Worm (Caenorhabditis elegans) whole organism, young adult: Measurements from ENCODE around the gene tbc-20.

Experiments
- B0035.1 ChIP-seq: sonication (generic microtip); optimal IDR thresholded peaks from 2 replicates; lab custom pipeline; 2016; ENCODE audit warnings: missing genetic modification characterization, mild to moderate bottlenecking, missing compliant biosample characterization, missing genotype, missing genetic modification reagents
- B0261.1 ChIP-seq: sonication (generic microtip); optimal IDR thresholded peaks from 2 replicates; lab custom pipeline; 2016; ENCODE audit warnings: mild to moderate bottlenecking, missing genetic modification characterization, moderate library complexity, missing compliant biosample characterization
- B0336.3 ChIP-seq: fragments of 200-800 bp; sonication (Bioruptor generic); IDR thresholded peaks from 2 replicates; pipeline ENCODE4 v1.3.6; 2022; ENCODE audit warnings: missing genetic modification characterization, missing compliant biosample characterization
- C06A6.2 ChIP-seq: fragments of 200-800 bp; sonication (Bioruptor generic); conservative IDR thresholded peaks from 2 replicates; pipeline ENCODE4 v1.3.6; 2022; ENCODE audit warnings: missing genetic modification characterization, missing compliant biosample characterization
- C17E4.6 ChIP-seq: fragments of 200-800 bp; sonication (Bioruptor generic); IDR thresholded peaks from 2 replicates; pipeline ENCODE4 v1.3.6; 2022; ENCODE audit warnings: missing genetic modification reagents, missing genetic modification characterization, missing compliant biosample characterization
- F33H1.4 ChIP-seq: fragments of 200-800 bp; sonication (Bioruptor generic); IDR thresholded peaks from 2 replicates; pipeline ENCODE4 v1.3.6; 2022; ENCODE audit warnings: missing genetic modification reagents, missing genetic modification characterization, missing compliant biosample characterization
- F52B5.7 ChIP-seq: sonication (generic microtip); optimal IDR thresholded peaks from 2 replicates; lab custom pipeline; 2016; ENCODE audit warnings: mild to moderate bottlenecking, missing genetic modification characterization, missing compliant biosample characterization
- F55B11.4 ChIP-seq: sonication (generic microtip); optimal IDR thresholded peaks from 2 replicates; lab custom pipeline; 2016; ENCODE audit warnings: missing compliant biosample characterization, missing genetic modification characterization, borderline replicate concordance; ENCODE audit not compliant: insufficient read depth
- T26A5.8 ChIP-seq: sonication (generic microtip); optimal IDR thresholded peaks from 2 replicates; lab custom pipeline; 2016; ENCODE audit warnings: missing genetic modification characterization, missing compliant biosample characterization
- Y95B8A.8 ChIP-seq: fragments of 200-800 bp; sonication (Bioruptor generic); IDR thresholded peaks from 2 replicates; pipeline ENCODE4 v1.3.6; 2022; ENCODE audit warnings: missing genetic modification reagents, missing genetic modification characterization, missing compliant biosample characterization
- ama-1 ChIP-seq, 3 experiments: fragments of 150-350 bp in 1 of 3; sonication (generic microtip) in 2 of 3; optimal IDR thresholded peaks; 2 replicates each; lab custom pipeline; 2014 to 2018; ENCODE audit warnings: missing biosample characterization in 2 of 3, missing genetic modification characterization in 2 of 3, missing genetic modification reagents in 2 of 3
- atf-7 ChIP-seq: sonication (generic microtip); optimal IDR thresholded peaks from 2 replicates; lab custom pipeline; 2017; ENCODE audit warnings: mild to moderate bottlenecking, missing genetic modification characterization, missing compliant biosample characterization
- athp-1 ChIP-seq: sonication (generic microtip); optimal IDR thresholded peaks from 2 replicates; lab custom pipeline; 2017; ENCODE audit warnings: mild to moderate bottlenecking, missing genetic modification characterization, missing compliant biosample characterization
- attf-5 ChIP-seq: fragments of 200-800 bp; sonication (Bioruptor generic); optimal IDR thresholded peaks from 2 replicates; lab custom pipeline; 2018; ENCODE audit warnings: mild to moderate bottlenecking, missing genetic modification characterization, missing compliant biosample characterization
- bed-1 ChIP-seq: fragments of 200-800 bp; sonication (Bioruptor generic); IDR thresholded peaks from 2 replicates; pipeline ENCODE4 v1.3.6; 2022; ENCODE audit warnings: missing genetic modification reagents, missing genetic modification characterization, missing compliant biosample characterization
- bed-2 ChIP-seq: fragments of 200-800 bp; sonication (Bioruptor generic); IDR thresholded peaks from 2 replicates; pipeline ENCODE4 v1.3.6; 2022; ENCODE audit warnings: missing genetic modification reagents, missing genetic modification characterization, missing compliant biosample characterization
- ceh-100 ChIP-seq: fragments of 200-800 bp; sonication (Bioruptor generic); IDR thresholded peaks from 2 replicates; pipeline ENCODE4 v1.3.6; 2022; ENCODE audit warnings: missing genetic modification reagents, missing genetic modification characterization, missing compliant biosample characterization
- ceh-27 ChIP-seq: fragments of 200-800 bp; sonication (Bioruptor generic); optimal IDR thresholded peaks from 2 replicates; lab custom pipeline; 2018; ENCODE audit warnings: mild to moderate bottlenecking, missing genetic modification characterization, moderate library complexity, missing compliant biosample characterization
- ceh-58 ChIP-seq: fragments of 200-800 bp; sonication (Bioruptor generic); IDR thresholded peaks from 2 replicates; pipeline ENCODE4 v1.3.6; 2022; ENCODE audit warnings: missing genetic modification characterization, missing compliant biosample characterization
- chd-7 ChIP-seq: sonication (generic microtip); optimal IDR thresholded peaks from 2 replicates; lab custom pipeline; 2016; ENCODE audit warnings: mild to moderate bottlenecking, missing genetic modification characterization, moderate library complexity, missing compliant biosample characterization
- dpff-1 ChIP-seq: sonication (generic microtip); optimal IDR thresholded peaks from 2 replicates; lab custom pipeline; 2017; ENCODE audit warnings: mild to moderate bottlenecking, missing genetic modification characterization, missing compliant biosample characterization
- dpl-1 ChIP-seq: fragments of 150-350 bp; optimal IDR thresholded peaks from 2 replicates; lab custom pipeline; 2014; ENCODE audit warnings: missing biosample characterization, missing genetic modification reagents, missing genetic modification characterization
- egl-44 ChIP-seq: fragments of 200-800 bp; sonication (Bioruptor generic); IDR thresholded peaks from 2 replicates; pipeline ENCODE4 v1.3.6; 2022; ENCODE audit warnings: missing genetic modification reagents, missing genetic modification characterization, missing compliant biosample characterization
- egrh-3 ChIP-seq: fragments of 200-800 bp; sonication (Bioruptor generic); IDR thresholded peaks from 2 replicates; pipeline ENCODE4 v1.3.6; 2022; ENCODE audit warnings: missing genetic modification reagents, missing genetic modification characterization, missing compliant biosample characterization
- fkh-3 ChIP-seq: sonication (generic microtip); optimal IDR thresholded peaks from 2 replicates; lab custom pipeline; 2016; ENCODE audit warnings: mild to moderate bottlenecking, missing genetic modification characterization, missing compliant biosample characterization
- gei-17 ChIP-seq: fragments of 200-800 bp; sonication (Bioruptor generic); optimal IDR thresholded peaks from 2 replicates; lab custom pipeline; 2018; ENCODE audit warnings: mild to moderate bottlenecking, missing genetic modification characterization, missing compliant biosample characterization
- hlh-12 ChIP-seq: sonication (generic microtip); optimal IDR thresholded peaks from 2 replicates; lab custom pipeline; 2016; ENCODE audit warnings: missing genetic modification characterization, missing compliant biosample characterization
- hmg-1.2 ChIP-seq: fragments of 200-800 bp; sonication (Bioruptor generic); IDR thresholded peaks from 2 replicates; pipeline ENCODE4 v1.3.6; 2022; ENCODE audit warnings: missing genetic modification reagents, missing genetic modification characterization, missing compliant biosample characterization
- hsf-1 ChIP-seq: fragments of 200-800 bp; sonication (Bioruptor generic); IDR thresholded peaks from 2 replicates; pipeline ENCODE4 v1.3.6; 2022; ENCODE audit warnings: missing genetic modification reagents, missing genetic modification characterization, missing compliant biosample characterization
- let-526 ChIP-seq: fragments of 200-800 bp; sonication (Bioruptor generic); IDR thresholded peaks from 2 replicates; pipeline ENCODE4 v1.3.6; 2022; ENCODE audit warnings: missing genetic modification reagents, missing genetic modification characterization, missing compliant biosample characterization
- lin-26 ChIP-seq: fragments of 200-800 bp; sonication (Bioruptor generic); IDR thresholded peaks from 2 replicates; pipeline ENCODE4 v1.3.6; 2022; ENCODE audit warnings: missing genetic modification reagents, missing genetic modification characterization, missing compliant biosample characterization
- mel-28 ChIP-seq: sonication (generic microtip); optimal IDR thresholded peaks from 2 replicates; lab custom pipeline; 2016; ENCODE audit warnings: borderline replicate concordance, mild to moderate bottlenecking, missing genetic modification characterization, missing compliant biosample characterization
- mxl-1 ChIP-seq: sonication (generic microtip); optimal IDR thresholded peaks from 2 replicates; lab custom pipeline; 2016; ENCODE audit warnings: missing genetic modification characterization, missing compliant biosample characterization
- nfya-1 ChIP-seq: sonication (generic microtip); optimal IDR thresholded peaks from 2 replicates; lab custom pipeline; 2017; ENCODE audit warnings: antibody characterized with exemption, missing compliant biosample characterization, missing genetic modification characterization, borderline replicate concordance; ENCODE audit not compliant: insufficient read depth
- nfyb-1 ChIP-seq: fragments of 200-800 bp; sonication (Bioruptor generic); IDR thresholded peaks from 2 replicates; pipeline ENCODE4 v1.3.6; 2022; ENCODE audit warnings: missing genetic modification reagents, missing genetic modification characterization, missing compliant biosample characterization
- nhr-179 ChIP-seq: sonication (generic microtip); optimal IDR thresholded peaks from 2 replicates; lab custom pipeline; 2016; ENCODE audit warnings: mild to moderate bottlenecking, missing genetic modification characterization, missing compliant biosample characterization
- nhr-80 ChIP-seq: sonication (generic microtip); optimal IDR thresholded peaks from 2 replicates; lab custom pipeline; 2016; ENCODE audit warnings: missing genetic modification characterization, missing compliant biosample characterization
- nhr-90 ChIP-seq: sonication (generic microtip); optimal IDR thresholded peaks from 2 replicates; lab custom pipeline; 2016; ENCODE audit warnings: missing genotype, mild to moderate bottlenecking, missing genetic modification characterization, missing compliant biosample characterization
- repo-1 ChIP-seq: sonication (generic microtip); optimal IDR thresholded peaks from 2 replicates; lab custom pipeline; 2017; ENCODE audit warnings: mild to moderate bottlenecking, missing genetic modification characterization, missing compliant biosample characterization
- rpc-1 ChIP-seq, 2 experiments: fragments of 150-350 bp in 1 of 2; sonication (generic microtip) in 1 of 2; optimal IDR thresholded peaks; 2 replicates each; lab custom pipeline; 2014 to 2018; ENCODE audit warnings: missing biosample characterization in 1 of 2, missing genetic modification characterization in 1 of 2, missing genetic modification reagents in 1 of 2, missing genotype in 1 of 2
- sdz-38 ChIP-seq: sonication (generic microtip); optimal IDR thresholded peaks from 2 replicates; lab custom pipeline; 2016; ENCODE audit warnings: missing genotype, missing genetic modification characterization, missing compliant biosample characterization
- snpc-1.1 ChIP-seq: sonication (generic microtip); optimal IDR thresholded peaks from 2 replicates; lab custom pipeline; 2017; ENCODE audit warnings: missing genetic modification characterization, mild to moderate bottlenecking, missing compliant biosample characterization, antibody characterized with exemption, moderate library complexity, missing genotype, missing genetic modification reagents; ENCODE audit not compliant: insufficient read depth
- snpc-3.4 ChIP-seq: sonication (generic microtip); optimal IDR thresholded peaks from 2 replicates; lab custom pipeline; 2017; ENCODE audit warnings: missing genetic modification characterization, mild to moderate bottlenecking, missing compliant biosample characterization, antibody characterized with exemption, moderate library complexity, missing genotype, missing genetic modification reagents
- tlf-1 ChIP-seq: fragments of 200-800 bp; sonication (Bioruptor generic); optimal IDR thresholded peaks from 2 replicates; lab custom pipeline; 2018; ENCODE audit warnings: mild to moderate bottlenecking, missing genetic modification characterization, missing compliant biosample characterization
- xnd-1 ChIP-seq: sonication (generic microtip); optimal IDR thresholded peaks from 2 replicates; lab custom pipeline; 2016; ENCODE audit warnings: missing genotype, missing genetic modification reagents, missing genetic modification characterization, missing compliant biosample characterization
- ztf-25 ChIP-seq: fragments of 200-800 bp; sonication (Bioruptor generic); IDR thresholded peaks from 2 replicates; pipeline ENCODE4 v1.3.6; 2022; ENCODE audit warnings: missing genetic modification reagents, missing genetic modification characterization, missing compliant biosample characterization
- ztf-26 ChIP-seq: sonication (generic microtip); optimal IDR thresholded peaks from 2 replicates; lab custom pipeline; 2017; ENCODE audit warnings: missing genetic modification characterization, missing compliant biosample characterization
- ztf-3 ChIP-seq: fragments of 200-800 bp; sonication (Bioruptor generic); optimal IDR thresholded peaks from 2 replicates; lab custom pipeline; 2018; ENCODE audit warnings: mild to moderate bottlenecking, missing genetic modification characterization, missing compliant biosample characterization

tbc-20 gene

DNA sequence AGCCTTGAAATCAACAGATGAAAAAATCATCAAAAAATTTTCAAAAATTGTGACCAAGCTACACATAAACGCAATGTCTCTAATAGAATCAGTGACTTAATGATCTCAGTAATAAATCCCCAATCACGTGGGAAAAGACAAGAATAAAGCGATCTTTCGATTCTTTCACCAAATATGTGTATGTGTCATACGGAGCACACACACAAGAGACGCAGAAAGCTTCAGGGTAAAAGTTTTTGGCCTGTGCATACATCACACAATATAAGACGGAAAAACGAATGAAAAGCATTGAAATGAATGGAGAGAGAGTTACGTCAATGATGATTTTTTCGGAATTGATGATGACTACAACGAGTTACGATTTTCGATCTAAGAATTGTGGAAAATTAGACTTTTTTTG is 22.2 kb downstream of the tbc-20 start:
- peak; percentile 16 for TF ChIP-seq nhr-80
- no peak for TF ChIP-seq nfyb-1 (GFP tag; lab: Robert Waterston, UW)

ce11 chrII:14822419-14822818 is 24.1 kb downstream of the tbc-20 start:
- TF ChIP-seq Y95B8A.8 (GFP tag; lab: Robert Waterston, UW) (no peak), hlh-12 (tag; lab: Kevin White, UChicago) (no peak), fkh-3 (no peak), F33H1.4 (GFP tag; lab: Robert Waterston, UW) (no peak), let-526 (no peak), ceh-58 (GFP tag; lab: Robert Waterston, UW) (no peak), chd-7 (tag; lab: Kevin White, UChicago) (no peak), rpc-1 (optimal IDR thresholded peaks at IDR 0.05; lab: Kevin White, UChicago) (no peak), rpc-1 (tag; optimal IDR thresholded peaks at IDR 0.05; lab: Kevin White, UChicago) (no peak), atf-7 (no peak), sdz-38 (tag; lab: Kevin White, UChicago) (no peak), nhr-90 (tag; lab: Kevin White, UChicago) (no peak), snpc-3.4 (tag; lab: Kevin White, UChicago) (no peak), ama-1 (optimal IDR thresholded peaks at IDR 0.05; lab: Kevin White, UChicago) (no peak), ama-1 (GFP tag; optimal IDR thresholded peaks at IDR 0.05; lab: Kevin White, UChicago) (no peak), nhr-179 (tag; lab: Kevin White, UChicago) (no peak), mxl-1 (tag; lab: Kevin White, UChicago) (no peak), dpff-1 (tag; lab: Kevin White, UChicago) (no peak), repo-1 (tag; lab: Kevin White, UChicago) (peak; percentile 9), attf-5 (GFP tag; lab: Kevin White, UChicago) (peak; percentile 57), egl-44 (no peak), B0261.1 (tag; lab: Kevin White, UChicago) (no peak), B0336.3 (0 out of 2 replicates have a peak, but pooled peaks have one; percentile 18), dpl-1 (GFP tag; lab: Kevin White, UChicago) (no peak), ztf-25 (GFP tag; lab: Robert Waterston, UW) (no peak), bed-1 (GFP tag; lab: Robert Waterston, UW) (no peak), C17E4.6 (GFP tag; lab: Robert Waterston, UW) (no peak), F55B11.4 (tag; lab: Kevin White, UChicago) (no peak), egrh-3 (GFP tag; lab: Robert Waterston, UW) (no peak), mel-28 (tag; lab: Kevin White, UChicago) (no peak), nfya-1 (tag; lab: Kevin White, UChicago) (no peak), F52B5.7 (tag; lab: Kevin White, UChicago) (no peak), bed-2 (no peak), ztf-26 (tag; lab: Kevin White, UChicago) (no peak), T26A5.8 (no peak), hmg-1.2 (peak; percentile 96), gei-17 (GFP tag; lab: Kevin White, UChicago) (no peak), B0035.1 (no peak), ceh-100 (no peak), ztf-3 (GFP tag; lab: Kevin White, UChicago) (no peak), xnd-1 (tag; lab: Kevin White, UChicago) (no peak), lin-26 (peak; percentile 33; the same call in 1 of the 2 replicates), athp-1 (tag; lab: Kevin White, UChicago) (no peak), tlf-1 (no peak), C06A6.2 (GFP tag; lab: Robert Waterston, UW) (no peak), ceh-27 (GFP tag; lab: Kevin White, UChicago) (peak; percentile 57), snpc-1.1 (tag; lab: Kevin White, UChicago) (no peak), hsf-1 (GFP tag; lab: Robert Waterston, UW) (no peak), nfyb-1 (GFP tag; lab: Robert Waterston, UW) (no peak)
